Worm (Caenorhabditis elegans) whole organism, L3 larva: ENCODE results near the gene mec-9.

Experiments used
- ceh-16 ChIP-seq: sonication (generic microtip); optimal IDR thresholded peaks from 2 replicates; lab custom pipeline; 2017; ENCODE audit warnings: missing biosample characterization, missing genetic modification characterization
- nhr-28 ChIP-seq: fragments of 150-350 bp; optimal IDR thresholded peaks from 2 replicates; lab custom pipeline; 2014; ENCODE audit warnings: missing biosample characterization, missing genetic modification characterization
- pha-4 ChIP-seq: fragments of 150-350 bp; optimal IDR thresholded peaks from 2 replicates; lab custom pipeline; 2014; ENCODE audit warnings: missing biosample characterization, missing genetic modification reagents, missing genetic modification characterization
- pqm-1 ChIP-seq: fragments of 150-350 bp; optimal IDR thresholded peaks from 2 replicates; lab custom pipeline; 2017; ENCODE audit warnings: missing biosample characterization, missing genetic modification characterization, inconsistent platforms
- snpc-4 ChIP-seq: fragments of 150-350 bp; optimal IDR thresholded peaks from 2 replicates; lab custom pipeline; 2014; ENCODE audit warnings: missing biosample characterization, missing genetic modification characterization
- unc-62 ChIP-seq: fragments of 150-350 bp; sonication (generic microtip); optimal IDR thresholded peaks from 4 replicates; lab custom pipeline; 2014; ENCODE audit warnings: missing biosample characterization, missing genetic modification reagents, missing genetic modification characterization

ce11 chrV:9860337-9860736, 54.6 kb downstream of the mec-9 start:
- TF ChIP-seq unc-62 = no peak
- TF ChIP-seq nhr-28 (tag; lab: Kevin White, UChicago) = no peak
- TF ChIP-seq ceh-16 (tag; lab: Kevin White, UChicago) = no peak
- no peak for TF ChIP-seq pqm-1 (tag; lab: Kevin White, UChicago)
- TF ChIP-seq pha-4 = no peak
- no peak for TF ChIP-seq snpc-4 (tag; lab: Kevin White, UChicago)
